Worm (Caenorhabditis elegans) whole organism, late embryonic: ENCODE data around the gene K07E3.4.

Source experiments
- C08G9.2 ChIP-seq: sonication (generic microtip); optimal IDR thresholded peaks from 2 replicates; lab custom pipeline; 2016; ENCODE audit warnings: mild to moderate bottlenecking, missing genetic modification characterization, moderate library complexity, missing compliant biosample characterization
- K09A11.1 ChIP-seq: sonication (generic microtip); optimal IDR thresholded peaks from 2 replicates; lab custom pipeline; 2017; ENCODE audit warnings: antibody characterized with exemption, mild to moderate bottlenecking, missing genetic modification characterization, missing compliant biosample characterization; ENCODE audit not compliant: insufficient read depth
- T23F11.4 ChIP-seq: fragments of 200-800 bp; sonication (Bioruptor generic); optimal IDR thresholded peaks from 2 replicates; lab custom pipeline; 2018; ENCODE audit warnings: mild to moderate bottlenecking, missing genetic modification characterization, missing compliant biosample characterization
- ceh-19 ChIP-seq: fragments of 200-800 bp; sonication (Bioruptor generic); optimal IDR thresholded peaks from 2 replicates; lab custom pipeline; 2018; ENCODE audit warnings: mild to moderate bottlenecking, missing genetic modification characterization, missing compliant biosample characterization
- ceh-2 ChIP-seq: sonication (generic microtip); optimal IDR thresholded peaks from 2 replicates; lab custom pipeline; 2016; ENCODE audit warnings: missing genotype, missing genetic modification characterization, missing compliant biosample characterization
- ceh-24 ChIP-seq: sonication (generic microtip); optimal IDR thresholded peaks from 2 replicates; lab custom pipeline; 2016; ENCODE audit warnings: mild to moderate bottlenecking, missing genetic modification characterization, missing compliant biosample characterization
- ceh-30 ChIP-seq: fragments of 150-350 bp; optimal IDR thresholded peaks from 2 replicates; lab custom pipeline; 2014; ENCODE audit warnings: missing biosample characterization, missing genetic modification characterization
- ceh-31 ChIP-seq: sonication (generic microtip); optimal IDR thresholded peaks from 2 replicates; lab custom pipeline; 2016; ENCODE audit warnings: missing genetic modification characterization, missing compliant biosample characterization
- ceh-34 ChIP-seq: sonication (generic microtip); optimal IDR thresholded peaks from 2 replicates; lab custom pipeline; 2016; ENCODE audit warnings: mild to moderate bottlenecking, missing genetic modification characterization, missing compliant biosample characterization
- ceh-45 ChIP-seq: fragments of 200-800 bp; sonication (Bioruptor generic); IDR thresholded peaks from 2 replicates; pipeline ENCODE4 v1.3.6; 2022; ENCODE audit warnings: missing genetic modification reagents, missing genetic modification characterization, missing compliant biosample characterization
- ceh-6 ChIP-seq: fragments of 200-800 bp; sonication (Bioruptor generic); optimal IDR thresholded peaks from 2 replicates; lab custom pipeline; 2018; ENCODE audit warnings: mild to moderate bottlenecking, missing genetic modification characterization, missing compliant biosample characterization
- ceh-9 ChIP-seq: sonication (generic microtip); optimal IDR thresholded peaks from 2 replicates; lab custom pipeline; 2016; ENCODE audit warnings: mild to moderate bottlenecking, missing genetic modification characterization, inconsistent platforms, missing compliant biosample characterization
- dve-1 ChIP-seq: sonication (generic microtip); optimal IDR thresholded peaks from 2 replicates; lab custom pipeline; 2017; ENCODE audit warnings: antibody characterized with exemption, mild to moderate bottlenecking, missing genetic modification characterization, missing compliant biosample characterization
- elt-2 ChIP-seq: sonication (generic microtip); optimal IDR thresholded peaks from 2 replicates; lab custom pipeline; 2016; ENCODE audit warnings: missing genetic modification reagents, missing genetic modification characterization, missing compliant biosample characterization
- elt-4 ChIP-seq: sonication (generic microtip); optimal IDR thresholded peaks from 2 replicates; lab custom pipeline; 2016; ENCODE audit warnings: missing genetic modification characterization, missing compliant biosample characterization
- eyg-1 ChIP-seq: sonication (generic microtip); optimal IDR thresholded peaks from 2 replicates; lab custom pipeline; 2016; ENCODE audit warnings: missing genotype, missing genetic modification characterization, missing compliant biosample characterization
- fax-1 ChIP-seq: sonication (generic microtip); optimal IDR thresholded peaks from 2 replicates; lab custom pipeline; 2016; ENCODE audit warnings: missing genotype, missing genetic modification characterization, missing compliant biosample characterization
- hlh-13 ChIP-seq: fragments of 200-800 bp; sonication (Bioruptor generic); optimal IDR thresholded peaks from 2 replicates; lab custom pipeline; 2018; ENCODE audit warnings: mild to moderate bottlenecking, missing genetic modification characterization, missing compliant biosample characterization
- hlh-30 ChIP-seq: sonication (generic microtip); optimal IDR thresholded peaks from 2 replicates; lab custom pipeline; 2017; ENCODE audit warnings: antibody characterized with exemption, missing genetic modification characterization, missing compliant biosample characterization; ENCODE audit not compliant: insufficient read depth
- hlh-6 ChIP-seq: sonication (generic microtip); optimal IDR thresholded peaks from 2 replicates; lab custom pipeline; 2016; ENCODE audit warnings: missing genotype, missing genetic modification characterization, missing compliant biosample characterization
- hlh-8 ChIP-seq: sonication (generic microtip); optimal IDR thresholded peaks from 2 replicates; lab custom pipeline; 2016; ENCODE audit warnings: missing genotype, missing genetic modification characterization, missing compliant biosample characterization
- nfya-1 ChIP-seq: sonication (generic microtip); optimal IDR thresholded peaks from 2 replicates; lab custom pipeline; 2017; ENCODE audit warnings: missing genetic modification characterization, mild to moderate bottlenecking, missing compliant biosample characterization, antibody characterized with exemption, moderate library complexity
- pax-1 ChIP-seq: fragments of 150-350 bp; optimal IDR thresholded peaks from 2 replicates; lab custom pipeline; 2014; ENCODE audit warnings: missing biosample characterization, missing genetic modification characterization
- pha-2 ChIP-seq: sonication (generic microtip); optimal IDR thresholded peaks from 2 replicates; lab custom pipeline; 2017; ENCODE audit warnings: mild to moderate bottlenecking, missing genetic modification characterization, missing compliant biosample characterization
- pha-4 ChIP-seq: fragments of 150-350 bp; optimal IDR thresholded peaks from 2 replicates; lab custom pipeline; 2018; ENCODE audit warnings: missing biosample characterization, missing genetic modification reagents, missing genetic modification characterization
- pqm-1 ChIP-seq: sonication (generic microtip); optimal IDR thresholded peaks from 2 replicates; lab custom pipeline; 2016; ENCODE audit warnings: missing genetic modification characterization, missing compliant biosample characterization
- sox-2 ChIP-seq: fragments of 200-800 bp; sonication (Bioruptor generic); IDR thresholded peaks from 2 replicates; pipeline ENCODE4 v1.3.6; 2022; ENCODE audit warnings: missing genetic modification reagents, missing genetic modification characterization, missing compliant biosample characterization
- sox-4 ChIP-seq: sonication (generic microtip); optimal IDR thresholded peaks from 2 replicates; lab custom pipeline; 2017; ENCODE audit warnings: mild to moderate bottlenecking, missing genetic modification characterization, inconsistent platforms, missing compliant biosample characterization
- tbx-7 ChIP-seq: sonication (generic microtip); optimal IDR thresholded peaks from 2 replicates; lab custom pipeline; 2016; ENCODE audit warnings: missing genotype, missing genetic modification characterization, missing compliant biosample characterization
- unc-3 ChIP-seq, 2 experiments: fragments of 200-800 bp in 1 of 2; sonication (Bioruptor generic) in 1 of 2; sonication (generic microtip) in 1 of 2; conservative IDR thresholded peaks in 1 of 2; optimal IDR thresholded peaks in 1 of 2; 2 replicates each; pipeline versions ENCODE4 v1.3.6 to Lab custom; 2016 to 2022; ENCODE audit warnings: missing compliant biosample characterization in 2 of 2, missing genetic modification characterization in 2 of 2, missing genetic modification reagents in 1 of 2
- unc-86 ChIP-seq: sonication (generic microtip); optimal IDR thresholded peaks from 2 replicates; lab custom pipeline; 2016; ENCODE audit warnings: missing genetic modification characterization, missing compliant biosample characterization

The K07E3.4 gene

DNA sequence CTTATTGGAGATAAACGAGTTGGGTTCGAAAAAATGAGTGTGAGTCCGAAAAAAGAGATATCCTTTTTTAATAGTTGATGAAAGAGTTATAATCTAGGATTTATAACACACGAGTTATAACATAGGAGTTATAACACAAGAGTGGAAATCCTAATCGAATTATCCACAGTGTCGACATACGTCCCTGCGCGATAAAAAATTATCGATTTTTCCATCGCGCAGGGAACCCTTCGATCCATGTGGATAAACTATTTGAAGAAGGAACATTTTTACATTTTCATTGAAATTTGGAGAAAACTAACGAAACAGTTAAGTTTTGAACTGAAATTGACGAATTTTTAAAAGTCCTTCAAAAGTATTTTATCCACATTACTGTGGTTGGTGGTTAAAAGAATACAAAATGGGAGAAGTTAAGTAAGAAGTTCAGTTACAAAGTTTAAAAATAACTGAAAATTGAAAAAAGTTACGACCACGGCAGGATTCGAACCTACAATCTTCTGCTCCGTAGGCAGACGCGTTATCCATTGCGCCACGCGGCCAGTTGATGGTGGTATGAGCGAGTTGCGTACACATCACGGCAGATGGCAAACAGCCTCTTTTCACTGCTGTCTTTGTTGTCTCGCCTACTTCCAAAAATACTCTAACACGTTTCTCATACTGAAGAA lies 47.5 kb downstream of the K07E3.4 start (continued):
- TF ChIP-seq fax-1 (tag; lab: Kevin White, UChicago) = no peak
- peak; percentile 57 for TF ChIP-seq ceh-2
- peak; percentile 75 for TF ChIP-seq ceh-34 (tag; lab: Kevin White, UChicago)
- TF ChIP-seq unc-86 = peak; percentile 71
- peak; percentile 76 for TF ChIP-seq hlh-30 (tag; lab: Kevin White, UChicago)
- TF ChIP-seq ceh-24 (tag; lab: Kevin White, UChicago) = no peak
- peak; percentile 64 for TF ChIP-seq hlh-6 (tag; lab: Kevin White, UChicago)
- TF ChIP-seq dve-1 (tag; lab: Kevin White, UChicago) = peak; percentile 91
- no peak for TF ChIP-seq ceh-19 (GFP tag; lab: Kevin White, UChicago)
- no peak for TF ChIP-seq sox-4 (tag; lab: Kevin White, UChicago)
- TF ChIP-seq ceh-45 (GFP tag; lab: Robert Waterston, UW) = no peak; the same call in 1 of the 2 replicates
- no peak for TF ChIP-seq eyg-1 (tag; lab: Kevin White, UChicago)
- peak; percentile 66 for TF ChIP-seq pqm-1 (tag; lab: Kevin White, UChicago)
- peak; percentile 38 for TF ChIP-seq hlh-13 (GFP tag; lab: Kevin White, UChicago)
- TF ChIP-seq sox-2 (GFP tag; lab: Robert Waterston, UW) = no peak
- TF ChIP-seq nfya-1 (tag; lab: Kevin White, UChicago) = peak; percentile 94
- TF ChIP-seq ceh-31 (tag; lab: Kevin White, UChicago) = peak; percentile 95
- peak; percentile 10 for TF ChIP-seq ceh-6 (GFP tag; lab: Kevin White, UChicago)
- TF ChIP-seq elt-4 (tag; lab: Kevin White, UChicago) = no peak
- TF ChIP-seq pax-1 = peak; percentile 69
- TF ChIP-seq C08G9.2 = peak; percentile 46
- TF ChIP-seq tbx-7 (tag; lab: Kevin White, UChicago) = peak; percentile 17
- peak; percentile 76 for TF ChIP-seq K09A11.1 (tag; lab: Kevin White, UChicago)
- peak; percentile 71 for TF ChIP-seq ceh-30
- TF ChIP-seq elt-2 (tag; lab: Kevin White, UChicago) = peak; percentile 28
- no peak for TF ChIP-seq pha-4 (tag; lab: Kevin White, UChicago)
- no peak for TF ChIP-seq T23F11.4 (GFP tag; lab: Kevin White, UChicago)
- no peak for TF ChIP-seq ceh-9
- no peak for TF ChIP-seq pha-2 (tag; lab: Kevin White, UChicago)
- TF ChIP-seq unc-3 (GFP tag; conservative IDR thresholded peaks at IDR 0.05; lab: Robert Waterston, UW) = no peak
- TF ChIP-seq unc-3 (tag; optimal IDR thresholded peaks at IDR 0.05; lab: Kevin White, UChicago) = peak; percentile 57
- peak; percentile 2 for TF ChIP-seq hlh-8
